Worm (Caenorhabditis elegans) whole organism, L4 larva: ENCODE results near the gene D1025.10.
A peak's percentile ranks its signal among the peaks of the same experiment; 100 is the strongest.

Experiments used
- D1046.2 ChIP-seq: fragments of 200-800 bp; sonication (Bioruptor generic); IDR thresholded peaks from 2 replicates; pipeline ENCODE4 v1.3.6; 2022; ENCODE audit warnings: missing genetic modification characterization, missing compliant biosample characterization
- F26F4.8 ChIP-seq: fragments of 200-800 bp; sonication (Bioruptor generic); conservative IDR thresholded peaks from 2 replicates; pipeline ENCODE4 v1.3.6; 2022; ENCODE audit warnings: missing genetic modification characterization, missing compliant biosample characterization
- F37D6.2 ChIP-seq: sonication (generic microtip); optimal IDR thresholded peaks from 2 replicates; lab custom pipeline; 2016; ENCODE audit warnings: mild to moderate bottlenecking, missing genetic modification characterization, missing compliant biosample characterization
- T26A8.4 ChIP-seq: fragments of 200-800 bp; sonication (Bioruptor generic); IDR thresholded peaks from 2 replicates; pipeline ENCODE4 v1.3.6; 2022; ENCODE audit warnings: missing genetic modification characterization, missing compliant biosample characterization
- Y5F2A.4 ChIP-seq: fragments of 200-800 bp; sonication (Bioruptor generic); optimal IDR thresholded peaks from 2 replicates; lab custom pipeline; 2018; ENCODE audit warnings: mild to moderate bottlenecking, missing genetic modification characterization, missing compliant biosample characterization
- ZK337.2 ChIP-seq: fragments of 200-800 bp; sonication (Bioruptor generic); IDR thresholded peaks from 2 replicates; pipeline ENCODE4 v1.3.6; 2022; ENCODE audit warnings: missing genetic modification reagents, missing genetic modification characterization, missing compliant biosample characterization
- aha-1 ChIP-seq: fragments of 150-350 bp; peaks from one replicate; lab custom pipeline; 2014; ENCODE audit warnings: missing biosample characterization, missing genetic modification characterization
- attf-4 ChIP-seq: sonication (generic microtip); optimal IDR thresholded peaks from 3 replicates; lab custom pipeline; 2017; ENCODE audit warnings: missing biosample characterization, missing genetic modification characterization
- ceh-28 ChIP-seq: fragments of 150-350 bp; optimal IDR thresholded peaks from 2 replicates; lab custom pipeline; 2014; ENCODE audit warnings: missing biosample characterization, missing genetic modification reagents, missing genetic modification characterization
- ctbp-1 ChIP-seq: fragments of 200-800 bp; sonication (Bioruptor generic); IDR thresholded peaks from 2 replicates; pipeline ENCODE4 v1.3.6; 2022; ENCODE audit warnings: missing genetic modification reagents, missing genetic modification characterization, missing compliant biosample characterization
- daf-12 ChIP-seq: fragments of 150-350 bp; optimal IDR thresholded peaks from 2 replicates; lab custom pipeline; 2014; ENCODE audit warnings: missing biosample characterization, missing genetic modification reagents, missing genetic modification characterization
- daf-16 ChIP-seq, 3 experiments: sonication (generic microtip); optimal IDR thresholded peaks; 2 replicates each; lab custom pipeline; 2016 to 2017; ENCODE audit warnings: missing genetic modification characterization in 3 of 3, missing genetic modification reagents in 3 of 3, mild to moderate bottlenecking in 2 of 3, missing compliant biosample characterization in 2 of 3, missing biosample characterization in 1 of 3, moderate library complexity in 1 of 3
- dmd-6 ChIP-seq: fragments of 200-800 bp; sonication (Bioruptor generic); IDR thresholded peaks from 2 replicates; pipeline ENCODE4 v1.3.6; 2022; ENCODE audit warnings: missing genetic modification reagents, missing genetic modification characterization, missing compliant biosample characterization
- dmd-8 ChIP-seq: fragments of 200-800 bp; sonication (Bioruptor generic); IDR thresholded peaks from 2 replicates; pipeline ENCODE4 v1.3.6; 2022; ENCODE audit warnings: missing genetic modification characterization, missing compliant biosample characterization
- duxl-1 ChIP-seq: sonication (generic microtip); optimal IDR thresholded peaks from 2 replicates; lab custom pipeline; 2016; ENCODE audit warnings: mild to moderate bottlenecking, missing genetic modification characterization, moderate library complexity, missing compliant biosample characterization; ENCODE audit not compliant: poor library complexity
- dve-1 ChIP-seq: sonication (generic microtip); optimal IDR thresholded peaks from 2 replicates; lab custom pipeline; 2017; ENCODE audit warnings: antibody characterized with exemption, mild to moderate bottlenecking, missing genetic modification characterization, missing compliant biosample characterization; ENCODE audit not compliant: insufficient read depth
- gei-8 ChIP-seq: fragments of 200-800 bp; sonication (Bioruptor generic); optimal IDR thresholded peaks from 2 replicates; lab custom pipeline; 2018; ENCODE audit warnings: mild to moderate bottlenecking, missing genetic modification characterization, missing compliant biosample characterization
- hif-1 ChIP-seq, 2 experiments: sonication (generic microtip); optimal IDR thresholded peaks; 2 replicates each; lab custom pipeline; 2016 to 2017; ENCODE audit warnings: missing compliant biosample characterization in 2 of 2, missing genetic modification characterization in 2 of 2, missing genetic modification reagents in 2 of 2, missing genotype in 2 of 2, mild to moderate bottlenecking in 1 of 2
- hlh-11 ChIP-seq: fragments of 200-800 bp; sonication (Bioruptor generic); optimal IDR thresholded peaks from 2 replicates; lab custom pipeline; 2018; ENCODE audit warnings: mild to moderate bottlenecking, missing genetic modification characterization, missing compliant biosample characterization
- hlh-30 ChIP-seq: sonication (generic microtip); optimal IDR thresholded peaks from 2 replicates; lab custom pipeline; 2017; ENCODE audit warnings: antibody characterized with exemption, mild to moderate bottlenecking, missing genetic modification characterization, missing compliant biosample characterization; ENCODE audit not compliant: insufficient read depth
- hmg-1.1 ChIP-seq: fragments of 200-800 bp; sonication (Bioruptor generic); IDR thresholded peaks from 2 replicates; pipeline ENCODE4 v1.3.6; 2022; ENCODE audit warnings: missing genetic modification reagents, missing genetic modification characterization, missing compliant biosample characterization
- jun-1 ChIP-seq: fragments of 150-350 bp; optimal IDR thresholded peaks from 2 replicates; lab custom pipeline; 2014; ENCODE audit warnings: missing biosample characterization, missing genetic modification reagents, missing genetic modification characterization
- lin-1 ChIP-seq: fragments of 200-800 bp; sonication (Bioruptor generic); IDR thresholded peaks from 2 replicates; pipeline ENCODE4 v1.3.6; 2022; ENCODE audit warnings: missing genetic modification reagents, missing genetic modification characterization, missing compliant biosample characterization
- lin-13 ChIP-seq: fragments of 150-350 bp; optimal IDR thresholded peaks from 2 replicates; lab custom pipeline; 2014; ENCODE audit warnings: missing biosample characterization, missing genetic modification reagents, missing genetic modification characterization
- mdl-1 ChIP-seq, 2 experiments: fragments of 150-350 bp in 1 of 2; sonication (generic microtip) in 1 of 2; optimal IDR thresholded peaks; 2 replicates each; lab custom pipeline; 2014 to 2017; ENCODE audit warnings: missing biosample characterization in 2 of 2, missing genetic modification characterization in 2 of 2
- mep-1 ChIP-seq: fragments of 150-350 bp; sonication (generic microtip); optimal IDR thresholded peaks from 3 replicates; lab custom pipeline; 2014; ENCODE audit warnings: missing biosample characterization, missing genetic modification characterization
- mes-2 ChIP-seq: sonication (generic microtip); optimal IDR thresholded peaks from 2 replicates; lab custom pipeline; 2016; ENCODE audit warnings: missing genotype, mild to moderate bottlenecking, missing genetic modification characterization, missing compliant biosample characterization; ENCODE audit not compliant: poor library complexity, severe bottlenecking
- mxl-2 ChIP-seq: fragments of 200-800 bp; sonication (Bioruptor generic); conservative IDR thresholded peaks from 2 replicates; pipeline ENCODE4 v1.3.6; 2022; ENCODE audit warnings: missing genetic modification reagents, missing genetic modification characterization, missing compliant biosample characterization
- nhr-102 ChIP-seq: sonication (generic microtip); optimal IDR thresholded peaks from 2 replicates; lab custom pipeline; 2016; ENCODE audit warnings: mild to moderate bottlenecking, missing genetic modification characterization, moderate library complexity, missing compliant biosample characterization
- nhr-25 ChIP-seq: sonication (generic microtip); optimal IDR thresholded peaks from 2 replicates; lab custom pipeline; 2017; ENCODE audit warnings: missing genetic modification characterization, mild to moderate bottlenecking, missing compliant biosample characterization, antibody characterized with exemption, moderate library complexity, borderline replicate concordance; ENCODE audit not compliant: insufficient read depth
- nhr-41 ChIP-seq: fragments of 200-800 bp; sonication (Bioruptor generic); IDR thresholded peaks from 2 replicates; pipeline ENCODE4 v1.3.6; 2022; ENCODE audit warnings: missing genetic modification reagents, missing genetic modification characterization, missing compliant biosample characterization
- nhr-42 ChIP-seq: fragments of 200-800 bp; sonication (Bioruptor generic); IDR thresholded peaks from 2 replicates; pipeline ENCODE4 v1.3.6; 2022; ENCODE audit warnings: missing genetic modification characterization, missing compliant biosample characterization
- nhr-6 ChIP-seq: fragments of 150-350 bp; optimal IDR thresholded peaks from 2 replicates; lab custom pipeline; 2014; ENCODE audit warnings: missing biosample characterization, missing genetic modification characterization
- php-3 ChIP-seq: fragments of 200-800 bp; sonication (Bioruptor generic); IDR thresholded peaks from 2 replicates; pipeline ENCODE4 v1.3.6; 2022; ENCODE audit warnings: missing genetic modification reagents, missing genetic modification characterization, missing compliant biosample characterization
- pqm-1 ChIP-seq: sonication (generic microtip); optimal IDR thresholded peaks from 2 replicates; lab custom pipeline; 2017; ENCODE audit warnings: missing biosample characterization, missing genetic modification characterization
- set-16 ChIP-seq: fragments of 200-800 bp; sonication (Bioruptor generic); IDR thresholded peaks from 2 replicates; pipeline ENCODE4 v1.3.6; 2022; ENCODE audit warnings: missing genetic modification reagents, missing genetic modification characterization, missing compliant biosample characterization
- snpc-4 ChIP-seq: fragments of 150-350 bp; optimal IDR thresholded peaks from 2 replicates; lab custom pipeline; 2014; ENCODE audit warnings: missing biosample characterization, missing genetic modification characterization
- spr-3 ChIP-seq: fragments of 200-800 bp; sonication (Bioruptor generic); optimal IDR thresholded peaks from 2 replicates; lab custom pipeline; 2018; ENCODE audit warnings: mild to moderate bottlenecking, missing genetic modification characterization, missing compliant biosample characterization
- tra-1 ChIP-seq: fragments of 200-800 bp; sonication (Bioruptor generic); IDR thresholded peaks from 2 replicates; pipeline ENCODE4 v1.3.6; 2022; ENCODE audit warnings: missing genetic modification reagents, missing genetic modification characterization, missing compliant biosample characterization
- unc-62 ChIP-seq, 3 experiments: fragments of 150-350 bp in 1 of 3; sonication (generic microtip); optimal IDR thresholded peaks in 2 of 3; peaks in 1 of 3; 1 replicate in 1 of 3; 2 replicates in 2 of 3; lab custom pipeline; 2014 to 2017; ENCODE audit warnings: missing biosample characterization in 3 of 3, missing genetic modification characterization in 3 of 3, missing genetic modification reagents in 3 of 3, missing genotype in 1 of 3
- vab-7 ChIP-seq: fragments of 200-800 bp; sonication (Bioruptor generic); IDR thresholded peaks from 2 replicates; pipeline ENCODE4 v1.3.6; 2022; ENCODE audit warnings: missing genetic modification reagents, missing genetic modification characterization, missing compliant biosample characterization
- zag-1 ChIP-seq: fragments of 150-350 bp; optimal IDR thresholded peaks from 2 replicates; lab custom pipeline; 2014; ENCODE audit warnings: missing biosample characterization, missing genetic modification characterization

D1025.10 gene

ce11 chrX:14480248-14480647 lies 36.4 kb upstream of the D1025.10 start, which contains the start of gene gfi-3 (continued):
- TF ChIP-seq hlh-30 (tag; lab: Kevin White, UChicago) (peak; percentile 73), nhr-102 (tag; lab: Kevin White, UChicago) (peak; percentile 79), dmd-8 (0 out of 2 replicates have a peak, but pooled peaks have one; percentile 31), mep-1 (peak; percentile 92), ZK337.2 (GFP tag; lab: Robert Waterston, UW) (no peak), lin-1 (peak; percentile 61; the same call in 1 of the 2 replicates), jun-1 (tag; lab: Kevin White, UChicago) (no peak), mdl-1 (tag; optimal IDR thresholded peaks at IDR 0.05; lab: Kevin White, UChicago) (peak in 1 of 2 experiments; percentile 45), tra-1 (peak; percentile 61; the same call in 1 of the 2 replicates), lin-13 (peak; percentile 61), gei-8 (no peak), zag-1 (tag; lab: Kevin White, UChicago) (no peak), dve-1 (peak; percentile 95), hif-1 (tag; optimal IDR thresholded peaks at IDR 0.05; lab: Kevin White, UChicago) (peak in 1 of 2 experiments; percentile 58), F26F4.8 (no peak), duxl-1 (tag; lab: Kevin White, UChicago) (peak; percentile 67), snpc-4 (peak; percentile 55), dmd-6 (GFP tag; lab: Robert Waterston, UW) (peak; percentile 80), aha-1 (peak; percentile 95), nhr-25 (peak; percentile 50), unc-62 (GFP tag; optimal IDR thresholded peaks at IDR 0.05 in 1 of 2; lab: Kevin White, UChicago) (no peak), unc-62 (tag; optimal IDR thresholded peaks at IDR 0.05; lab: Kevin White, UChicago) (no peak), ctbp-1 (GFP tag; lab: Robert Waterston, UW) (peak; percentile 72), hmg-1.1 (peak; percentile 76), F37D6.2 (tag; lab: Kevin White, UChicago) (peak; percentile 53), mes-2 (tag; lab: Kevin White, UChicago) (peak; percentile 89), attf-4 (tag; lab: Kevin White, UChicago) (no peak), spr-3 (GFP tag; lab: Kevin White, UChicago) (peak; percentile 12), nhr-42 (GFP tag; lab: Robert Waterston, UW) (peak; percentile 74; the same call in 1 of the 2 replicates), daf-16 (GFP tag; optimal IDR thresholded peaks at IDR 0.05; lab: Kevin White, UChicago) (peak in 1 of 2 experiments; percentile 22), daf-16 (tag; optimal IDR thresholded peaks at IDR 0.05; lab: Kevin White, UChicago) (peak; percentile 59), nhr-6 (tag; lab: Kevin White, UChicago) (peak; percentile 29), T26A8.4 (GFP tag; lab: Robert Waterston, UW) (peak; percentile 77), php-3 (GFP tag; lab: Robert Waterston, UW) (no peak)

- TF ChIP-seq Y5F2A.4 (no peak), pqm-1 (no peak), ceh-28 (tag; lab: Kevin White, UChicago) (no peak), daf-12 (tag; lab: Kevin White, UChicago) (no peak), nhr-41 (GFP tag; lab: Robert Waterston, UW) (no peak), set-16 (peak; percentile 76), vab-7 (GFP tag; lab: Robert Waterston, UW) (no peak), nhr-6 (tag; lab: Kevin White, UChicago) (no peak), D1046.2 (GFP tag; lab: Robert Waterston, UW) (0 out of 2 replicates have a peak, but pooled peaks have one; percentile 52), mxl-2 (no peak), hlh-11 (tag; lab: Kevin White, UChicago) (peak; percentile 4)
Observed at ce11 chrX:14481637-14482036, 35.0 kb upstream of the D1025.10 start.
